Fruit fly (Drosophila melanogaster): ENCODE results near the gene CG33500.

CG33500 gene

DNA sequence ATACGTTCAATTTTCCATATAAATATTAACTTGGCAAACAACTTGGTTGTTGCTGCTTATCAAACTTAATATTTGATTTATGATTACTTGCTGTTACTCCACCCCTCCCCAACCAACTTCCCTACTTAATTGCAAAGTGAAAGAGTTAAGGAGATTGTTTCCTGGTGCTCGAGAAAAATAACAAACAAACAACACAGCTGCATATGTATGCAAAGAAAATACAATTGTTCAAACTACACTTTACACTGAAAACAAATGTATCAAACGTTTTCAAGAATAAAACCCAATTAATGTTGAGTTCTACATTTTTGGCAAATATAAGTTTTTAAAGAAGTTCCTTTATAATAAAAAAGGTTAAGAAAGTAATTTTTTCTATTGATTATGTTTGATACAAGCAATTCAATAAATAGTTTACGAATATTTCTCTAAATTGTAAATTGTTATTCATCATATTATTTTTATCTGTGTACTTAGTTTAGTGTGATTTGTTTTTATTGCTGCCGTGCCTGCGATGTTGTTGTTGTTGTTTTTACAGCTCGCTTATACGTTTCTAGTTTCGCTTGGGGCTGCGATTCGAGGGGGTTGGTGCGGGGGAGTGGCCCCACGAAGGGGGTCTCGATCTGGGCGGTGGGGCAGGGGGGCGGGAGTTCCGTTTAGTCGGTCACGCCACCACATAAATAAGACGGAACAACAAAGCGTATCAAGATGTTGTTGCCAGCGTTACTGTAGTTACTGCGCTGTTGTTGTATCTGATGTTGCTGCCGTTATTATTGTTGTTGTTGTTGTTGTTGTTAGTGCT, 47.4 kb downstream of the CG33500 start (continued):
- peak; percentile 25; the same call in 1 of the 2 replicates for TF ChIP-seq hbn (GFP tag; IDR thresholded peaks at IDR 0.05; ENCODE audit: partially characterized antibody)
- TF ChIP-seq CG10543 (GFP tag; optimal IDR thresholded peaks at IDR 0.05): peak; percentile 86
- TF ChIP-seq da (GFP tag; optimal IDR thresholded peaks at IDR 0.05): peak; percentile 31
- peak; percentile 12 for TF ChIP-seq kay (GFP tag; optimal IDR thresholded peaks at IDR 0.05)
- peak; percentile 82 for TF ChIP-seq dmrt11E (tag; optimal IDR thresholded peaks at IDR 0.05)
- no peak for TF ChIP-seq CG34224 (GFP tag; IDR thresholded peaks at IDR 0.05; ENCODE audit: partially characterized antibody)
- TF ChIP-seq pum (GFP tag; optimal IDR thresholded peaks at IDR 0.05): no peak
- no peak for TF ChIP-seq ab (GFP tag; optimal IDR thresholded peaks at IDR 0.05)
- TF ChIP-seq Bteb2 (GFP tag; optimal IDR thresholded peaks at IDR 0.05): peak; percentile 76
- TF ChIP-seq pb (GFP tag; optimal IDR thresholded peaks at IDR 0.05): no peak
- TF ChIP-seq CG15073 (GFP tag; optimal IDR thresholded peaks at IDR 0.05): no peak
- no peak for TF ChIP-seq wek (GFP tag; optimal IDR thresholded peaks at IDR 0.05)
- peak; percentile 62 for TF ChIP-seq bab2 (GFP tag; optimal IDR thresholded peaks at IDR 0.05)
- peak; percentile 18 for TF ChIP-seq Sry-δ (GFP tag; optimal IDR thresholded peaks at IDR 0.05)
- peak; percentile 33 for TF ChIP-seq cato (GFP tag; optimal IDR thresholded peaks at IDR 0.05; ENCODE audit: borderline replicate concordance)
- peak; percentile 80 for TF ChIP-seq CG11695 (GFP tag; IDR thresholded peaks at IDR 0.05)
- TF ChIP-seq CG10462 (GFP tag; optimal IDR thresholded peaks at IDR 0.05): peak; percentile 52
- TF ChIP-seq CG8089 (GFP tag; optimal IDR thresholded peaks at IDR 0.05): peak; percentile 42
- no peak; the same call in 1 of the 2 replicates for TF ChIP-seq amos (GFP tag; IDR thresholded peaks at IDR 0.05; ENCODE audit: partially characterized antibody)
- no peak for TF ChIP-seq CG8281 (tag; optimal IDR thresholded peaks at IDR 0.05)
- TF ChIP-seq CG13775 (GFP tag; optimal IDR thresholded peaks at IDR 0.05): peak; percentile 34
- no peak for TF ChIP-seq otp (GFP tag; IDR thresholded peaks at IDR 0.05)
- TF ChIP-seq ham (GFP tag; IDR thresholded peaks at IDR 0.05): no peak
- peak; percentile 57 for TF ChIP-seq zen (tag; optimal IDR thresholded peaks at IDR 0.05)
- 0 out of 3 replicates have a peak, but pooled peaks have one; percentile 36 for TF ChIP-seq Aef1 (GFP tag; IDR thresholded peaks at IDR 0.05)
- peak; percentile 31; the same call in 1 of the 2 replicates for TF ChIP-seq ro (GFP tag; IDR thresholded peaks at IDR 0.05)
- peak; percentile 85 for TF ChIP-seq nmo (GFP tag; optimal IDR thresholded peaks at IDR 0.05)
- peak; percentile 50 for TF ChIP-seq CG1603 (tag; optimal IDR thresholded peaks at IDR 0.05)
- peak; percentile 84 for TF ChIP-seq CG10147 (GFP tag; optimal IDR thresholded peaks at IDR 0.05)
- peak; percentile 69 for TF ChIP-seq CG3838 (GFP tag; optimal IDR thresholded peaks at IDR 0.05)
- no peak for TF ChIP-seq CG11247 (GFP tag; IDR thresholded peaks at IDR 0.05)
- TF ChIP-seq vnd (GFP tag; IDR thresholded peaks at IDR 0.05; ENCODE audit: partially characterized antibody): no peak
- TF ChIP-seq grn (GFP tag; optimal IDR thresholded peaks at IDR 0.05): no peak
- TF ChIP-seq CG8924 (tag; optimal IDR thresholded peaks at IDR 0.05): peak; percentile 88
- peak; percentile 62 for TF ChIP-seq CG12942 (GFP tag; optimal IDR thresholded peaks at IDR 0.05)
- peak; percentile 45 for TF ChIP-seq sd (tag; optimal IDR thresholded peaks at IDR 0.05)
- TF ChIP-seq CG11504 (tag; optimal IDR thresholded peaks at IDR 0.05): peak; percentile 85
- no peak for TF ChIP-seq Poxn (GFP tag; IDR thresholded peaks at IDR 0.05)
- TF ChIP-seq Ravus (GFP tag; IDR thresholded peaks at IDR 0.05): no peak
- TF ChIP-seq psq (GFP tag; optimal IDR thresholded peaks at IDR 0.05): peak; percentile 43
- peak; percentile 15 for TF ChIP-seq CG1647 (GFP tag; optimal IDR thresholded peaks at IDR 0.05)
- TF ChIP-seq Bdp1 (GFP tag; optimal IDR thresholded peaks at IDR 0.05): no peak
- peak; percentile 62; the same call in 1 of the 2 replicates for TF ChIP-seq ranshi (GFP tag; IDR thresholded peaks at IDR 0.05)
- peak; percentile 75 for TF ChIP-seq Ssrp (tag; optimal IDR thresholded peaks at IDR 0.05)
- peak; percentile 53 for TF ChIP-seq az2 (GFP tag; optimal IDR thresholded peaks at IDR 0.05)
- TF ChIP-seq jigr1 (GFP tag; IDR thresholded peaks at IDR 0.05): no peak
- TF ChIP-seq CG3407 (GFP tag; optimal IDR thresholded peaks at IDR 0.05): peak; percentile 63
- peak; percentile 46; the same call in 1 of the 2 replicates for TF ChIP-seq Rfx (GFP tag; IDR thresholded peaks at IDR 0.05)
- TF ChIP-seq Oaz (GFP tag; IDR thresholded peaks at IDR 0.05): 0 out of 2 replicates have a peak, but pooled peaks have one; percentile 12

Data from whole organism, embryonic.